Worm (Caenorhabditis elegans): ENCODE measurements around the gene dpy-6.

Gene dpy-6

ce11 chrX:8473468-8473867, 18.0 kb upstream of the dpy-6 start:
- TF ChIP-seq hnd-1 (tag; optimal IDR thresholded peaks at IDR 0.05) (no peak), ceh-36 (tag; optimal IDR thresholded peaks at IDR 0.05) (no peak), sea-1 (GFP tag; conservative IDR thresholded peaks at IDR 0.05) (no peak), ets-7 (tag; optimal IDR thresholded peaks at IDR 0.05) (no peak), pes-1 (GFP tag; IDR thresholded peaks at IDR 0.05) (no peak), B0310.2 (tag; optimal IDR thresholded peaks at IDR 0.05) (no peak), tra-4 (tag; optimal IDR thresholded peaks at IDR 0.05) (no peak), hmg-4 (GFP tag; optimal IDR thresholded peaks at IDR 0.05) (no peak), F13C5.2 (tag; optimal IDR thresholded peaks at IDR 0.05) (no peak), aly-1 (tag; optimal IDR thresholded peaks at IDR 0.05) (no peak), tbx-11 (GFP tag; IDR thresholded peaks at IDR 0.05) (no peak), flt-1 (GFP tag; IDR thresholded peaks at IDR 0.05) (no peak), scrt-1 (GFP tag; IDR thresholded peaks at IDR 0.05) (no peak), hmbx-1 (tag; optimal IDR thresholded peaks at IDR 0.05) (no peak), ama-1 (optimal IDR thresholded peaks at IDR 0.05) (no peak), ceh-13 (GFP tag; optimal IDR thresholded peaks at IDR 0.05) (no peak), tbx-37 (GFP tag; conservative IDR thresholded peaks at IDR 0.05) (no peak)

DNA sequence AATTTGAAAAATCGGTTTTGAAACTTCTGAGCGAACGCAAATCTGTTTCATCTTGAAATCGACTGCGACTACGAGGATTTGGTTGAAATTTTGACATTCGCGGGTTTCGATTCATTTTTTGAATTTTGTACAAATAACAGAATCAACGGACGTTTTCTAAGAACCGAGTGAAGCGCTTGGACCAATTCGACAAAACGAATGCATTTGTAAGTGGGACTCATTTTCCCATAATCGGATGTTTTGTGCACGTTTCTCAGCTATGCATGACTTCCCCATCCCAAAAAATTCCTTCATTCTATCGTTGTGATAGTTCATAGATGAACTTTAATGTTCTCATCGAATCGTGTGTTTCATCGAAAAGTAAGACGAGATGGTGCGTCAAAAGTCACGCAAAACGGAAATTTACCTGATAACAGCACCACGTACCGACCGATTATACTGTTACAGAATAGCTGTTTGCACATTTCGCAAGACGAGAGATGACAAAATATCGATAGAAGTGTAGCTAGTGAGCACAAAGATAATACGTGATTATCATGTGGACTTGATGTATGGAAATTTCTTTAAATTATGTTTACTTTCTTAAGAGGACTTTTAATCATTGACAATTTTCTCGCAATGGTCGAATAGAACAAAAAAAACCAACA, 14.8 kb upstream of the dpy-6 start, which contains the start of gene mec-10:
Gene mec-10, minus strand, starts transcription at position 189 of the 647 bp plus-strand sequence.
- no peak for TF ChIP-seq tbx-11 (GFP tag; IDR thresholded peaks at IDR 0.05)
- TF ChIP-seq scrt-1 (GFP tag; IDR thresholded peaks at IDR 0.05) = no peak
- TF ChIP-seq flt-1 (GFP tag; IDR thresholded peaks at IDR 0.05) = no peak
- TF ChIP-seq aly-1 (tag; optimal IDR thresholded peaks at IDR 0.05) = no peak
- no peak for TF ChIP-seq sea-1 (GFP tag; conservative IDR thresholded peaks at IDR 0.05)
- TF ChIP-seq tbx-37 (GFP tag; conservative IDR thresholded peaks at IDR 0.05) = no peak

DNA sequence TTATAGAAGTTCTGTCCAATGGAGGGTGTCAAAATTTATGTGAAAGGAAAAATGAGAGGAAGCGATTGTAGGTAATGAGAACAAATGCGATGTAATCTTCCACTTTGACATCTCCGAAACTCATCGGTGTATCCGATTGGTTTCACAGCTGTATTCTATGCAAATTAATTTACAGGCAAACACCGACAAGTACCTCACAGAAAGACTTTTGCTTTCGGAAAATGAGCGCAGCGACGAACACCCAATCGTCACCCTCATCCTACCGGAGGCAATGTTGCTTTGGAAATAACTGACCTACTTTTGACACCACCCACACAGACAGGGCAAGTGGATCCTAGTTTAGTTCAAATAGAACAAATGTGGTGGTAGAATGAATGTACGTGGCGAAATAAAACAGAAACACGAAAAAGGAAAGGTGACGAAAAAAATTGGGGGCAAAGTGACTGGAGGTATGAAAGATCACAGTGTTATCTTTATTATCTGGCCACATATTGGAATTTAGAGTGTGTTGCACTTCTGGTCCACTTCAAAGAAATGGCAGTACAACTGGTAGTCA, 8.5 kb upstream of the dpy-6 start:
- no peak for TF ChIP-seq hmg-4 (GFP tag; optimal IDR thresholded peaks at IDR 0.05)
- TF ChIP-seq tbx-11 (GFP tag; IDR thresholded peaks at IDR 0.05) = no peak
- no peak for TF ChIP-seq ceh-36 (tag; optimal IDR thresholded peaks at IDR 0.05)
- TF ChIP-seq B0310.2 (tag; optimal IDR thresholded peaks at IDR 0.05) = no peak
- no peak for TF ChIP-seq ets-7 (tag; optimal IDR thresholded peaks at IDR 0.05)
- no peak for TF ChIP-seq tbx-37 (GFP tag; conservative IDR thresholded peaks at IDR 0.05)
- no peak for TF ChIP-seq aly-1 (tag; optimal IDR thresholded peaks at IDR 0.05)
- TF ChIP-seq scrt-1 (GFP tag; IDR thresholded peaks at IDR 0.05) = no peak
- no peak for TF ChIP-seq pes-1 (GFP tag; IDR thresholded peaks at IDR 0.05)
- no peak for TF ChIP-seq ceh-13 (GFP tag; optimal IDR thresholded peaks at IDR 0.05)
- TF ChIP-seq F13C5.2 (tag; optimal IDR thresholded peaks at IDR 0.05) = no peak
- TF ChIP-seq tra-4 (tag; optimal IDR thresholded peaks at IDR 0.05) = no peak
- TF ChIP-seq sea-1 (GFP tag; conservative IDR thresholded peaks at IDR 0.05) = no peak
- no peak for TF ChIP-seq ama-1 (optimal IDR thresholded peaks at IDR 0.05)
- TF ChIP-seq flt-1 (GFP tag; IDR thresholded peaks at IDR 0.05) = no peak
- TF ChIP-seq hmbx-1 (tag; optimal IDR thresholded peaks at IDR 0.05) = no peak
- no peak for TF ChIP-seq hnd-1 (tag; optimal IDR thresholded peaks at IDR 0.05)

DNA sequence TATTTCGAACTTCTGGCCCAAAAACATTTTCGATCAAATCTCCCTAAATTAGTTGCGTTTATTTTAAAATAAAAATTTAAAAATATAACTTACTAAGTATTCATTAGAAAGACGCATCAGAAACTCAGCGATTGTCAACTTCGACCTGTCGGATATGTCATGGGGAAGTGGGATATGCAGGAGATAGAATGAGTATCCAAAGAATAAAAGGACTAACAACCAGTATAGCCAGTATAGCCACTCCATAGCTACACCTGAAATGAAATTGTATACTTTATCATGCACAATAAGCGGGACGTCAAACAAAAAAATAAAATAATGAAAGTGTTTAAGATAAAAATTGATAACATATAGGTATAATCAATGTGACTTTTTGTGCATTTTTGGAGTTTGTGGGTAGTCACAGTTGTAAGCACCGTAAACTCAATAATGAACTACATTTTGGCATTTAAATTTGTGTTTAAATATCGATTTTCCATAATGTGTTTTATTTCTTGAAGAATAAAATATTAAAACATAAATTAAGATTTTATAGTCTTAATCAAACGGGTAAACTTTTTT, 7.7 kb upstream of the dpy-6 start, which contains the start of gene F16F9.4:
Gene F16F9.4, minus strand, starts transcription at position 276 of the 561 bp plus-strand sequence.
- TF ChIP-seq F13C5.2 (tag; optimal IDR thresholded peaks at IDR 0.05) = no peak
- TF ChIP-seq ets-7 (tag; optimal IDR thresholded peaks at IDR 0.05) = no peak
- TF ChIP-seq tbx-11 (GFP tag; IDR thresholded peaks at IDR 0.05) = no peak

ce11 chrX:8460958-8461357, 5.5 kb upstream of the dpy-6 start:
- TF ChIP-seq tra-4 (tag; optimal IDR thresholded peaks at IDR 0.05) = no peak
- TF ChIP-seq tbx-11 (GFP tag; IDR thresholded peaks at IDR 0.05) = no peak
- TF ChIP-seq hmbx-1 (tag; optimal IDR thresholded peaks at IDR 0.05) = no peak
- no peak for TF ChIP-seq sea-1 (GFP tag; conservative IDR thresholded peaks at IDR 0.05)
- TF ChIP-seq scrt-1 (GFP tag; IDR thresholded peaks at IDR 0.05) = no peak
- no peak for TF ChIP-seq F13C5.2 (tag; optimal IDR thresholded peaks at IDR 0.05)
- no peak for TF ChIP-seq ets-7 (tag; optimal IDR thresholded peaks at IDR 0.05)
- no peak for TF ChIP-seq B0310.2 (tag; optimal IDR thresholded peaks at IDR 0.05)

DNA sequence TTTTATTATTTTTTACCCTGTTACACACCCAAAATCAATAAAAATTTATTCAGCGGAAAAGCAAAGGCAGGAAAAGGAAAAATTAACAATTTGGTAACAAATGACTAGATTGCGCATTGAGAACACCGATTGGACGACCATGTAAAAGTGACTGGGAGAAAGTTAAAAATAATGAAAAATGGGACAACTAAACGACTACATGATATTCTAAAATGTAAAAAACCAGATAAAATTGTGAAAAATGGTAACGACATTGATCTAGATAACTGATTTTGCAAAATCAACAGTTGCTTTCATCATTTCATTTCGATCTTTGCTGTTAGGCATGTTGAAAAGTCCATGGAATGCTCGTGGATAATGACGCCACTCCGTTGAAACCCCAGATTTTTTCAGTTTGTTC, 4.3 kb upstream of the dpy-6 start:
- TF ChIP-seq tra-4 (tag; optimal IDR thresholded peaks at IDR 0.05) (no peak), hnd-1 (tag; optimal IDR thresholded peaks at IDR 0.05) (no peak), sea-1 (GFP tag; conservative IDR thresholded peaks at IDR 0.05) (no peak)

DNA sequence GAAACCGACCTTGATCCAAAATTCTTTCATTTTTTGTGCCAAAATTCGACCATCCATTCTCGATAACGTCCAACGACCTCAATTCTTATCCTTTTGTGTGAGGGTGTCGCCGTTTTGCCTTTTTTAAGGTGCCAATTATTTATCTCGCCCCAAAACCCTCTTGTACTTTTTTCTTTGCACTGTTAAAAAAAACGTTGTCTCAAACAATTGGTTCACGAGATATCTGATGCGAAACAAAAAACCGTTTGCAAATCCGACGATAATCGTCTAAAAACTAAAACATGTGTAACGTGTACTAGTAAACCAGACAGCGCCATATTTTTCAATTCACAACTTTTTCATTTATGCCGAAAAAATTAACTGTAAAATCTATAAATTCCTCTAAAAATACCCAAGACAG, 1.9 kb upstream of the dpy-6 start, which contains the start of gene F16F9.3:
Gene F16F9.3, plus strand, starts transcription at position 301 of the 400 bp plus-strand sequence.
- TF ChIP-seq ets-7 (tag; optimal IDR thresholded peaks at IDR 0.05) (no peak), scrt-1 (GFP tag; IDR thresholded peaks at IDR 0.05) (no peak), tbx-11 (GFP tag; IDR thresholded peaks at IDR 0.05) (no peak), F13C5.2 (tag; optimal IDR thresholded peaks at IDR 0.05) (no peak), hnd-1 (tag; optimal IDR thresholded peaks at IDR 0.05) (no peak), B0310.2 (tag; optimal IDR thresholded peaks at IDR 0.05) (no peak), pes-1 (GFP tag; IDR thresholded peaks at IDR 0.05) (no peak), hmg-4 (GFP tag; optimal IDR thresholded peaks at IDR 0.05) (no peak), ceh-13 (GFP tag; optimal IDR thresholded peaks at IDR 0.05) (no peak), hmbx-1 (tag; optimal IDR thresholded peaks at IDR 0.05) (no peak), ama-1 (optimal IDR thresholded peaks at IDR 0.05) (no peak), sea-1 (GFP tag; conservative IDR thresholded peaks at IDR 0.05) (no peak), tbx-37 (GFP tag; conservative IDR thresholded peaks at IDR 0.05) (no peak), flt-1 (GFP tag; IDR thresholded peaks at IDR 0.05) (no peak), ceh-36 (tag; optimal IDR thresholded peaks at IDR 0.05) (no peak), aly-1 (tag; optimal IDR thresholded peaks at IDR 0.05) (no peak), tra-4 (tag; optimal IDR thresholded peaks at IDR 0.05) (no peak)

Data from whole organism, early embryonic.